Fruit fly (Drosophila melanogaster): ENCODE data around the gene Blos2.

Gene Blos2

dm6 chr3L:11107432-11107831 lies 46.1 kb downstream of the Blos2 start, which contains the start of gene CG32073 (continued):
- no peak for TF ChIP-seq Mrtf (GFP tag; IDR thresholded peaks at IDR 0.05)
- TF ChIP-seq Ada2b (GFP tag; IDR thresholded peaks at IDR 0.05), result no peak
- no peak for TF ChIP-seq CG4328 (GFP tag; optimal IDR thresholded peaks at IDR 0.05)
- no peak for TF ChIP-seq CG18476 (GFP tag; optimal IDR thresholded peaks at IDR 0.05)
- TF ChIP-seq chm (GFP tag; IDR thresholded peaks at IDR 0.05), result no peak
- no peak for TF ChIP-seq ewg (GFP tag; optimal IDR thresholded peaks at IDR 0.05)
- TF ChIP-seq z (GFP tag; IDR thresholded peaks at IDR 0.05), result no peak
- no peak for TF ChIP-seq pnt (GFP tag; optimal IDR thresholded peaks at IDR 0.05)
- TF ChIP-seq CG9797 (GFP tag; optimal IDR thresholded peaks at IDR 0.05), result no peak
- no peak; the same call in 1 of the 2 replicates for TF ChIP-seq ranshi (GFP tag; IDR thresholded peaks at IDR 0.05)
- TF ChIP-seq CG14050 (GFP tag; IDR thresholded peaks at IDR 0.05), result no peak
- TF ChIP-seq jigr1 (GFP tag; IDR thresholded peaks at IDR 0.05), result no peak
- TF ChIP-seq cato (GFP tag; optimal IDR thresholded peaks at IDR 0.05; ENCODE audit: borderline replicate concordance), result no peak
- TF ChIP-seq CG11247 (GFP tag; IDR thresholded peaks at IDR 0.05), result no peak
- TF ChIP-seq yki (optimal IDR thresholded peaks at IDR 0.05), result no peak
- no peak for TF ChIP-seq CG3995 (GFP tag; optimal IDR thresholded peaks at IDR 0.05)
- no peak for TF ChIP-seq crp (GFP tag; optimal IDR thresholded peaks at IDR 0.05)
- no peak for TF ChIP-seq Hr39 (optimal IDR thresholded peaks at IDR 0.05)
- TF ChIP-seq CG11456 (GFP tag; IDR thresholded peaks at IDR 0.05), result no peak
- no peak for TF ChIP-seq CG11085 (GFP tag; IDR thresholded peaks at IDR 0.05)
- peak; percentile 16 for TF ChIP-seq Sry-β (GFP tag; optimal IDR thresholded peaks at IDR 0.05)
- no peak for TF ChIP-seq HLHmδ (GFP tag; optimal IDR thresholded peaks at IDR 0.05)
- TF ChIP-seq CG14014 (GFP tag; IDR thresholded peaks at IDR 0.05), result no peak
- TF ChIP-seq CG10462 (GFP tag; optimal IDR thresholded peaks at IDR 0.05), result no peak
- TF ChIP-seq nerfin-2 (GFP tag; IDR thresholded peaks at IDR 0.05; ENCODE audit: partially characterized antibody), result no peak
- no peak for TF ChIP-seq CG15601 (tag; optimal IDR thresholded peaks at IDR 0.05)
- TF ChIP-seq CG16779 (GFP tag; IDR thresholded peaks at IDR 0.05), result no peak
- peak; percentile 40 for TF ChIP-seq CG4424 (GFP tag; optimal IDR thresholded peaks at IDR 0.05)
- no peak for TF ChIP-seq MTF-1 (GFP tag; optimal IDR thresholded peaks at IDR 0.05; ENCODE audit: borderline replicate concordance)
- TF ChIP-seq gcm (GFP tag; optimal IDR thresholded peaks at IDR 0.05), result peak; percentile 23
- TF ChIP-seq CG6683 (GFP tag; optimal IDR thresholded peaks at IDR 0.05), result peak; percentile 40
- no peak for TF ChIP-seq Ssrp (tag; optimal IDR thresholded peaks at IDR 0.05)
- no peak for TF ChIP-seq Jarid2 (GFP tag; optimal IDR thresholded peaks at IDR 0.05)
- no peak for TF ChIP-seq CG6854 (GFP tag; optimal IDR thresholded peaks at IDR 0.05)
- peak; percentile 33 for TF ChIP-seq CG10979 (tag; optimal IDR thresholded peaks at IDR 0.05)
- TF ChIP-seq jumu (GFP tag; optimal IDR thresholded peaks at IDR 0.05), result no peak
- no peak for TF ChIP-seq CG43689 (GFP tag; IDR thresholded peaks at IDR 0.05)
- no peak for TF ChIP-seq bcd (GFP tag; optimal IDR thresholded peaks at IDR 0.05)
- TF ChIP-seq CG8089 (GFP tag; optimal IDR thresholded peaks at IDR 0.05), result no peak
- no peak for TF ChIP-seq TFAM (GFP tag; optimal IDR thresholded peaks at IDR 0.05)
- no peak for TF ChIP-seq CG10274 (GFP tag; optimal IDR thresholded peaks at IDR 0.05)
- no peak for TF ChIP-seq Mad (GFP tag; optimal IDR thresholded peaks at IDR 0.05)
- no peak for TF ChIP-seq CG5953 (GFP tag; IDR thresholded peaks at IDR 0.05)
- TF ChIP-seq Hr51 (GFP tag; optimal IDR thresholded peaks at IDR 0.05), result no peak
- peak; percentile 34 for TF ChIP-seq CG33213 (GFP tag; optimal IDR thresholded peaks at IDR 0.05)
- TF ChIP-seq Nf-YA (GFP tag; IDR thresholded peaks at IDR 0.05), result no peak
- TF ChIP-seq Dek (tag; optimal IDR thresholded peaks at IDR 0.05), result peak; percentile 17
- no peak for TF ChIP-seq chif (GFP tag; optimal IDR thresholded peaks at IDR 0.05)
- TF ChIP-seq croc (GFP tag; conservative IDR thresholded peaks at IDR 0.05), result no peak
- no peak for TF ChIP-seq aop (GFP tag; IDR thresholded peaks at IDR 0.05)
- no peak for TF ChIP-seq amos (GFP tag; IDR thresholded peaks at IDR 0.05; ENCODE audit: partially characterized antibody)
- no peak for TF ChIP-seq CG3847 (GFP tag; IDR thresholded peaks at IDR 0.05)
- TF ChIP-seq Ets65A (GFP tag), result no peak
